Fruit fly (Drosophila melanogaster) S2 (cell line): ENCODE results near the gene Tsp5D.

Experiments
- CG8478 ChIP-seq: fragments of >200 bp; optimal IDR thresholded peaks from 2 replicates; lab custom pipeline; 2018
- CTCF ChIP-seq, 2 experiments: fragments of >200 bp; optimal IDR thresholded peaks; 2 replicates each; lab custom pipeline; 2018

DNA sequence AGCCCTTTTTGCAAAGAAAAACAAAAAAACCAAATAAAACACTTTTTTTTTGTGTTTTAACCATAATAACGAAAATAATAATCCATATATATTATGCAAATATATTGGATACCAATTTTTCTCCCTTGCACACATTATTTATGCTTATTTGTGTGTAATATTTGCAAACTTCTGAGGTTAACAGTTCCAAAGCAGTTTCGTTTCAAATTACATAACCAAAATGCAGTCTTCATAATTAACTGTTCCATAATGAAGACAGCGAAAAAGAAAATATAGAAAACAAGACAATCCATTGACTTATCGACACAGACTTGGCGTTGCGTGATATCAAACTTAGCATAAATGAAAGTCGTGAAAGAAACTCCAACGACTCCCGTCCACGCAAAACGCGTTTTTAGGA is 929 bp upstream of the Tsp5D start:
- TF ChIP-seq CTCF (optimal IDR thresholded peaks at IDR 0.05; lab: Kevin White, UChicago): no peak
- no peak for TF ChIP-seq CG8478
